Fruit fly (Drosophila melanogaster): Measurements from ENCODE around the gene yellow-e.
A peak's percentile ranks its signal among the peaks of the same experiment; 100 is the strongest.

Gene yellow-e

DNA sequence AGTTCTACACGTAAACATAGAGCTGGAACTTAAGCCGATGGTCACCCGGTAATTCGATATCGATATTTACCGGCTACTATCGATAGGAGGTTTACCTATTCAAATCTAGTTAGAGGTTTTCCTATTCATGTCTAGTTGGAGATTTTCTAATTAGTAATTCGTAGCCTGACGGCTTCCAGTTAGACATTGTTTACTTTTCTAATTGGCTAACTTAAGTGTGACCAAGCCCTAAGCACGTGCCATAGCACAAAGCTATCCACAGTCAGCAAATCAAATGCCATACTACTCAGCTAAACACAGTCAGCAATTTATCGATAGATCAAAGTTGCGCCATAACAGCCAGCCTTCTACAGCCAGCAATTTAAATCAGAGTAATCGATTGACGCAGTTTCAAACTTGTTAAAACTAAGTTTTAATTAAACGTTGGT is 12.0 kb downstream of the yellow-e start, which contains the start of gene Dpm3:
Dpm3 (minus strand) TSS at position 20 of the 428 bp plus-strand sequence.
- TF ChIP-seq Dif (GFP tag; optimal IDR thresholded peaks at IDR 0.05; ENCODE audit: partially characterized antibody) (peak; percentile 99), Hnf4 (GFP tag; optimal IDR thresholded peaks at IDR 0.05) (peak; percentile 25), HLH106 (tag; optimal IDR thresholded peaks at IDR 0.05) (peak; percentile 15), dl (GFP tag; optimal IDR thresholded peaks at IDR 0.05; ENCODE audit: insufficient read depth in 1 of 2, partially characterized antibody in 2 of 2) (peak; percentile 30 to 85), Vsx2 (GFP tag; optimal IDR thresholded peaks at IDR 0.05; ENCODE audit: partially characterized antibody) (peak; percentile 99), CrebA (GFP tag; optimal IDR thresholded peaks at IDR 0.05; ENCODE audit: borderline replicate concordance) (no peak), h (GFP tag; optimal IDR thresholded peaks at IDR 0.05) (no peak), pan (optimal IDR thresholded peaks at IDR 0.05) (no peak), rgr (GFP tag; optimal IDR thresholded peaks at IDR 0.05) (no peak), tai (GFP tag; optimal IDR thresholded peaks at IDR 0.05) (no peak)

DNA sequence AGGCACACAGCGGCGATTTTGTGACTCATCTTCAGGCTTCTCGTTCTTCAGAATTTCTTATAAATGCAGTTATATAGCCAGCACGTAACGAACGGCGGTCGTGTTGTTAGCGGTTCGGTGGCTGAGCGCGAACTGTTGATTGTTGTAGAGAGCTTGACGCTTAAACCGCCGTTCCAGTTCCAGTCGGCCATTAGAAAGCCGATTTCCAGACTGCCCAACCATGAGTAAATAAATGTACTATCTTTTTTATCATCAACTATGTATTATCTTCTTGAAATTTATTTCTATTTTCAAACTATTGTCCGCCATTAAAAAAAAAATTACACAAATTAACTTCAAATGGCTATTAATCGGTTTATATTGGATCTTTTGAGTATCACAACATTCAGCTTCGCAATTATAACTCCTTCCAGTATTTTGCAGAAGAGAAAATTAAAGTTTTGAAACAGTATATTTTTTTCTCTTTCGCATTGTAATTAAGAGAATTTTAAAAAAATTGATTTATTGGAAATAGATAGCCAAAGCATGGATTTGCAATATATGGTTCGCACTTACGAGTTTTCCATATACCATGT is 13.3 kb downstream of the yellow-e start, which contains the start of gene GILT1:
GILT1 (minus strand) TSS at position 141 of the 575 bp plus-strand sequence.
- no peak for TF ChIP-seq Hr78 (GFP tag; optimal IDR thresholded peaks at IDR 0.05)
- TF ChIP-seq dsf (GFP tag; optimal IDR thresholded peaks at IDR 0.05; ENCODE audit: borderline replicate concordance), result no peak
- peak in 1 of 2 experiments; percentile 5 for TF ChIP-seq foxo (GFP tag; optimal IDR thresholded peaks at IDR 0.05)
- peak; percentile 5 for TF ChIP-seq h (GFP tag; optimal IDR thresholded peaks at IDR 0.05)
- TF ChIP-seq usp (GFP tag; optimal IDR thresholded peaks at IDR 0.05), result no peak
- no peak for TF ChIP-seq CG9705 (GFP tag; optimal IDR thresholded peaks at IDR 0.05)
- TF ChIP-seq Jra (GFP tag; optimal IDR thresholded peaks at IDR 0.05), result peak; percentile 45
- TF ChIP-seq Hr83 (GFP tag; optimal IDR thresholded peaks at IDR 0.05; ENCODE audit: poor library complexity, severe bottlenecking), result peak; percentile 18
- peak; percentile 42 for TF ChIP-seq br (GFP tag; optimal IDR thresholded peaks at IDR 0.05)
- TF ChIP-seq sv (GFP tag; optimal IDR thresholded peaks at IDR 0.05), result no peak
- peak; percentile 48 for TF ChIP-seq tai (GFP tag; optimal IDR thresholded peaks at IDR 0.05)
- peak; percentile 58 for TF ChIP-seq brk (GFP tag; optimal IDR thresholded peaks at IDR 0.05)
- peak; percentile 0 for TF ChIP-seq woc (GFP tag; optimal IDR thresholded peaks at IDR 0.05)
- TF ChIP-seq Abd-B (GFP tag; optimal IDR thresholded peaks at IDR 0.05), result no peak
- no peak for TF ChIP-seq psq (GFP tag; optimal IDR thresholded peaks at IDR 0.05)
- peak; percentile 35 for TF ChIP-seq rgr (GFP tag; optimal IDR thresholded peaks at IDR 0.05)

DNA sequence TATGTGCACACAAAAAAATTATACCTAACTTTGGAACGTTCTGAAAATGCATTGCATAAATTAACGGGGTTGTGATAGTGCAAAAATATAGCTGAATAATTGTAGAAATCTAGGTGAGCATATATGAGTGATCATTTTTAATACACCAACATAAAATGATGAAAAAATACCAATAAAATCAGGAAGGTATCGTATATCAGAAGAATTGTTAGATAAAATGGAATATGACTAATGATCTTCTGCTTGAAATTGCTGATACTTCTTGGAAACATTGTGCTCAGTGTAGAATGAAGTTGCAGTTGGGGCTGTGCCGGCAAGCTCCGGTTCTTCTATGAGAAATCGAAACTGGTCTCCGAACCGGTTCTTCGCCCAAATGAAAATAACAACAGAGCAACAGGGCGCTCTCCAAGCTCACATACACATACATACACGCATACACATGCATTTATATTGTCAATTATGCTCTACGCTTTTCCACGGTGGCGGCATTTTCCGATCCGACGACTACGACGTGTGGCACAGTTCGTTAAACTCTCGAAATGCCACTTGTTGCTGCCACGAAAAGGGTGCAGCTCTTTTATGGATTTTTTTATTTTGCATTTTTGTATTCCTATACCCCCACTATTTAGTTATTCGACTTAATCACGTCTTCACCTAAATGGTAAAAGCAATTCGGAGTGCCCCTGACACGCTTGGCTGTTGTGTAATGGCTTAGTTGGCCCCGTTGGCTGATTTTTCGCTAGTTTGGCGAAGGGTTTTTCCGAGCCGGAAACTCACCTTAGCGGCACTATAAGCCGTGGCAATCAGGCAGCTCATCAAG is 14.0 kb downstream of the yellow-e start:
- TF ChIP-seq usp (GFP tag; optimal IDR thresholded peaks at IDR 0.05) (no peak), h (GFP tag; optimal IDR thresholded peaks at IDR 0.05) (peak; percentile 94), CG32264 (GFP tag; optimal IDR thresholded peaks at IDR 0.05) (peak; percentile 76), CrebA (GFP tag; optimal IDR thresholded peaks at IDR 0.05; ENCODE audit: borderline replicate concordance) (peak; percentile 27), jim (GFP tag; optimal IDR thresholded peaks at IDR 0.05) (no peak), br (GFP tag; optimal IDR thresholded peaks at IDR 0.05) (peak; percentile 95), Rel (GFP tag; optimal IDR thresholded peaks at IDR 0.05) (peak; percentile 31), Rel (tag; optimal IDR thresholded peaks at IDR 0.05) (peak; percentile 65), tai (GFP tag; optimal IDR thresholded peaks at IDR 0.05) (peak; percentile 76), brk (GFP tag; optimal IDR thresholded peaks at IDR 0.05) (peak; percentile 80), fru (GFP tag; optimal IDR thresholded peaks at IDR 0.05) (peak; percentile 95), ey (GFP tag; optimal IDR thresholded peaks at IDR 0.05) (peak; percentile 94), HLH106 (tag; optimal IDR thresholded peaks at IDR 0.05) (peak; percentile 93), psq (GFP tag; optimal IDR thresholded peaks at IDR 0.05) (peak; percentile 90), Hr78 (GFP tag; optimal IDR thresholded peaks at IDR 0.05) (no peak), woc (GFP tag; optimal IDR thresholded peaks at IDR 0.05) (peak; percentile 92), Sp1 (GFP tag; optimal IDR thresholded peaks at IDR 0.05) (peak; percentile 95), dmrt93B (GFP tag; optimal IDR thresholded peaks at IDR 0.05) (peak; percentile 81), dsf (GFP tag; optimal IDR thresholded peaks at IDR 0.05; ENCODE audit: borderline replicate concordance) (peak; percentile 73), OdsH (GFP tag; optimal IDR thresholded peaks at IDR 0.05) (peak; percentile 95), GATAd (GFP tag; optimal IDR thresholded peaks at IDR 0.05) (no peak), CG9705 (GFP tag; optimal IDR thresholded peaks at IDR 0.05) (peak; percentile 81), sv (GFP tag; optimal IDR thresholded peaks at IDR 0.05) (peak; percentile 85), pan (optimal IDR thresholded peaks at IDR 0.05) (no peak), Vsx2 (GFP tag; optimal IDR thresholded peaks at IDR 0.05; ENCODE audit: partially characterized antibody) (peak; percentile 47), Mio (GFP tag; optimal IDR thresholded peaks at IDR 0.05) (peak; percentile 24), Hr83 (GFP tag; optimal IDR thresholded peaks at IDR 0.05; ENCODE audit: poor library complexity, severe bottlenecking) (no peak), rgr (GFP tag; optimal IDR thresholded peaks at IDR 0.05) (peak; percentile 93), Dif (GFP tag; optimal IDR thresholded peaks at IDR 0.05; ENCODE audit: partially characterized antibody) (peak; percentile 59), foxo (GFP tag; optimal IDR thresholded peaks at IDR 0.05) (peak; percentile 68 to 94), Abd-B (GFP tag; optimal IDR thresholded peaks at IDR 0.05) (no peak), sage (GFP tag; optimal IDR thresholded peaks at IDR 0.05) (peak; percentile 86), Hnf4 (GFP tag; optimal IDR thresholded peaks at IDR 0.05) (peak; percentile 91), dl (GFP tag; optimal IDR thresholded peaks at IDR 0.05; ENCODE audit: insufficient read depth in 1 of 2, partially characterized antibody in 2 of 2) (no peak), Jra (GFP tag; optimal IDR thresholded peaks at IDR 0.05) (peak; percentile 85), lola (GFP tag; optimal IDR thresholded peaks at IDR 0.05) (no peak)

Measured in whole organism, wandering third instar larva.